Fruit fly (Drosophila melanogaster) whole organism, embryonic: ENCODE measurements around the gene RpL4.

Experiments used
- Atf6 ChIP-seq: fragments of 200-800 bp; sonication (Bioruptor generic); IDR thresholded peaks from 2 replicates; pipeline ENCODE4 v1.3.6; 2022; ENCODE audit warnings: missing biosample characterization, missing genetic modification characterization
- Bdp1 ChIP-seq: fragments of 200-800 bp; sonication (Bioruptor generic); optimal IDR thresholded peaks from 3 replicates; lab custom pipeline; 2016; ENCODE audit warnings: missing biosample characterization, missing genetic modification characterization
- CG10267 ChIP-seq: fragments of 200-800 bp; sonication (Bioruptor generic); optimal IDR thresholded peaks from 2 replicates; lab custom pipeline; 2018; ENCODE audit warnings: missing biosample characterization, mild to moderate bottlenecking, missing genetic modification characterization, moderate library complexity
- CG11093 ChIP-seq: fragments of 200-800 bp; sonication (Bioruptor generic); IDR thresholded peaks from 3 replicates; pipeline ENCODE4 v1.3.6; 2022; ENCODE audit warnings: missing biosample characterization, missing genetic modification characterization
- CG11456 ChIP-seq: fragments of 200-800 bp; sonication (Bioruptor generic); IDR thresholded peaks from 3 replicates; pipeline ENCODE4 v1.3.6; 2022; ENCODE audit warnings: missing biosample characterization, missing genetic modification characterization
- CG12769 ChIP-seq: fragments of 200-800 bp; sonication (Bioruptor generic); optimal IDR thresholded peaks from 2 replicates; lab custom pipeline; 2019; ENCODE audit warnings: missing biosample characterization, mild to moderate bottlenecking, missing genetic modification characterization, moderate library complexity
- CG13775 ChIP-seq: fragments of 200-800 bp; sonication (Bioruptor generic); optimal IDR thresholded peaks from 3 replicates; lab custom pipeline; 2017; ENCODE audit warnings: missing biosample characterization, mild to moderate bottlenecking, missing genetic modification characterization
- CG15514 ChIP-seq: fragments of 200-800 bp; sonication (Bioruptor generic); optimal IDR thresholded peaks from 3 replicates; lab custom pipeline; 2017; ENCODE audit warnings: missing biosample characterization, missing genetic modification characterization, mild to moderate bottlenecking, moderate library complexity, missing genetic modification reagents
- CG17361 ChIP-seq: fragments of 200-800 bp; sonication (Bioruptor generic); IDR thresholded peaks from 3 replicates; pipeline ENCODE4 v1.3.6; 2022; ENCODE audit warnings: missing biosample characterization, missing genetic modification characterization
- CG17912 ChIP-seq: fragments of 200-800 bp; sonication (Bioruptor generic); optimal IDR thresholded peaks from 2 replicates; lab custom pipeline; 2018; ENCODE audit warnings: missing biosample characterization, mild to moderate bottlenecking, missing genetic modification characterization
- CG2678 ChIP-seq: fragments of 200-800 bp; sonication (Bioruptor generic); optimal IDR thresholded peaks from 3 replicates; lab custom pipeline; 2019; ENCODE audit warnings: missing biosample characterization, mild to moderate bottlenecking, missing genetic modification characterization, moderate library complexity
- CG2875 ChIP-seq: fragments of 200-800 bp; sonication (Bioruptor generic); optimal IDR thresholded peaks from 2 replicates; lab custom pipeline; 2017; ENCODE audit warnings: missing biosample characterization, mild to moderate bottlenecking, missing genetic modification characterization, missing genetic modification reagents
- CG2889 ChIP-seq: fragments of 200-800 bp; sonication (Bioruptor generic); IDR thresholded peaks from 3 replicates; pipeline ENCODE4 v1.3.6; 2022; ENCODE audit warnings: missing biosample characterization, missing genetic modification characterization
- CG30020 ChIP-seq: fragments of 200-800 bp; optimal IDR thresholded peaks from 2 replicates; lab custom pipeline; 2019; ENCODE audit warnings: missing biosample characterization, mild to moderate bottlenecking, missing genetic modification characterization, moderate library complexity
- CG31441 ChIP-seq: fragments of 200-800 bp; sonication (Bioruptor generic); IDR thresholded peaks from 2 replicates; pipeline ENCODE4 v1.3.6; 2022; ENCODE audit warnings: missing biosample characterization, missing genetic modification characterization
- CG33557 ChIP-seq: fragments of 200-800 bp; sonication (Bioruptor generic); optimal IDR thresholded peaks from 2 replicates; lab custom pipeline; 2019; ENCODE audit warnings: missing biosample characterization, mild to moderate bottlenecking, missing genetic modification characterization, moderate library complexity
- CG3838 ChIP-seq: fragments of 200-800 bp; sonication (Bioruptor generic); optimal IDR thresholded peaks from 3 replicates; lab custom pipeline; 2016; ENCODE audit warnings: missing biosample characterization, missing genetic modification characterization
- CG6654 ChIP-seq: fragments of 200-800 bp; sonication (Bioruptor generic); optimal IDR thresholded peaks from 2 replicates; lab custom pipeline; 2017; ENCODE audit warnings: missing biosample characterization, mild to moderate bottlenecking, missing genetic modification characterization
- CG6765 ChIP-seq: fragments of 200-800 bp; sonication (Bioruptor generic); optimal IDR thresholded peaks from 3 replicates; lab custom pipeline; 2017; ENCODE audit warnings: missing biosample characterization, mild to moderate bottlenecking, missing genetic modification characterization
- CG6854 ChIP-seq: fragments of 200-800 bp; sonication (Bioruptor generic); optimal IDR thresholded peaks from 3 replicates; lab custom pipeline; 2017; ENCODE audit warnings: missing biosample characterization, mild to moderate bottlenecking, missing genetic modification characterization
- CG8388 ChIP-seq: fragments of 200-800 bp; sonication (Bioruptor generic); optimal IDR thresholded peaks from 2 replicates; lab custom pipeline; 2019; ENCODE audit warnings: missing biosample characterization, mild to moderate bottlenecking, missing genetic modification characterization, moderate library complexity
- D19B ChIP-seq: fragments of 200-800 bp; sonication (Bioruptor generic); optimal IDR thresholded peaks from 2 replicates; lab custom pipeline; 2017; ENCODE audit warnings: missing biosample characterization, mild to moderate bottlenecking, missing genetic modification characterization
- Dad ChIP-seq: fragments of 200-800 bp; sonication (Bioruptor generic); optimal IDR thresholded peaks from 3 replicates; lab custom pipeline; 2016; ENCODE audit warnings: missing biosample characterization, missing genetic modification characterization
- Eip74EF ChIP-seq, 2 experiments: fragments of 200-800 bp in 1 of 2; fragments of >200 bp in 1 of 2; sonication (Bioruptor generic) in 1 of 2; optimal IDR thresholded peaks; 2 replicates each; lab custom pipeline; 2017 to 2019; ENCODE audit warnings: missing biosample characterization in 2 of 2, missing genetic modification characterization in 2 of 2, mild to moderate bottlenecking in 1 of 2, moderate library complexity in 1 of 2
- HHEX ChIP-seq: fragments of 200-800 bp; sonication (Bioruptor generic); optimal IDR thresholded peaks from 3 replicates; lab custom pipeline; 2017; ENCODE audit warnings: missing biosample characterization, mild to moderate bottlenecking, missing genetic modification characterization, missing genetic modification reagents
- Hr39 ChIP-seq: fragments of >200 bp; optimal IDR thresholded peaks from 2 replicates; lab custom pipeline; 2017
- Mes4 ChIP-seq: fragments of 200-800 bp; sonication (Bioruptor generic); optimal IDR thresholded peaks from 2 replicates; lab custom pipeline; 2016; ENCODE audit warnings: missing biosample characterization, missing genetic modification characterization
- NC2α ChIP-seq: fragments of 200-800 bp; sonication (Bioruptor generic); optimal IDR thresholded peaks from 2 replicates; lab custom pipeline; 2016; ENCODE audit warnings: missing biosample characterization, missing genetic modification characterization
- Trl ChIP-seq, 3 experiments: fragments of >200 bp in 2 of 3; fragments of 200-800 bp in 1 of 3; sonication (Bioruptor generic) in 1 of 3; optimal IDR thresholded peaks; 2 replicates in 1 of 3; 3 replicates in 2 of 3; lab custom pipeline; 2016 to 2017; ENCODE audit warnings: missing biosample characterization in 1 of 3, missing genetic modification characterization in 1 of 3
- Usf ChIP-seq: fragments of 200-800 bp; sonication (Bioruptor generic); optimal IDR thresholded peaks from 2 replicates; lab custom pipeline; 2017; ENCODE audit warnings: missing genotype, missing biosample characterization, missing genetic modification characterization
- ac ChIP-seq: fragments of 200-800 bp; sonication (Bioruptor generic); optimal IDR thresholded peaks from 3 replicates; lab custom pipeline; 2017; ENCODE audit warnings: missing biosample characterization, mild to moderate bottlenecking, missing genetic modification characterization
- br ChIP-seq: fragments of >200 bp; optimal IDR thresholded peaks from 2 replicates; lab custom pipeline; 2017
- cg ChIP-seq: fragments of 200-800 bp; sonication (Bioruptor generic); optimal IDR thresholded peaks from 3 replicates; lab custom pipeline; 2019; ENCODE audit warnings: missing biosample characterization, mild to moderate bottlenecking, missing genetic modification characterization, moderate library complexity
- cwo ChIP-seq: fragments of 200-800 bp; sonication (Bioruptor generic); optimal IDR thresholded peaks from 3 replicates; lab custom pipeline; 2017; ENCODE audit warnings: missing biosample characterization, missing genetic modification characterization, mild to moderate bottlenecking, moderate library complexity, missing genetic modification reagents
- eyg ChIP-seq: fragments of 200-800 bp; sonication (Bioruptor generic); optimal IDR thresholded peaks from 3 replicates; lab custom pipeline; 2016; ENCODE audit warnings: missing biosample characterization, missing genetic modification characterization
- fd64A ChIP-seq: fragments of 200-800 bp; sonication (Bioruptor generic); optimal IDR thresholded peaks from 3 replicates; lab custom pipeline; 2018; ENCODE audit warnings: missing biosample characterization, mild to moderate bottlenecking, missing genetic modification characterization
- gem ChIP-seq: fragments of 200-800 bp; sonication (Bioruptor generic); optimal IDR thresholded peaks from 2 replicates; lab custom pipeline; 2019; ENCODE audit warnings: missing biosample characterization, mild to moderate bottlenecking, missing genetic modification characterization, moderate library complexity
- gro ChIP-seq: fragments of 200-800 bp; sonication (Bioruptor generic); optimal IDR thresholded peaks from 2 replicates; lab custom pipeline; 2016; ENCODE audit warnings: missing biosample characterization, missing genetic modification characterization
- ken ChIP-seq: fragments of 200-800 bp; sonication (Bioruptor generic); IDR thresholded peaks from 3 replicates; pipeline ENCODE4 v1.3.6; 2022; ENCODE audit warnings: missing biosample characterization, missing genetic modification characterization
- mirr ChIP-seq: fragments of 200-800 bp; sonication (Bioruptor generic); optimal IDR thresholded peaks from 3 replicates; lab custom pipeline; 2018; ENCODE audit warnings: missing biosample characterization, mild to moderate bottlenecking, missing genetic modification characterization
- oc ChIP-seq: fragments of 200-800 bp; sonication (Bioruptor generic); optimal IDR thresholded peaks from 2 replicates; lab custom pipeline; 2018; ENCODE audit warnings: missing biosample characterization, mild to moderate bottlenecking, missing genetic modification characterization, moderate library complexity
- p53 ChIP-seq: fragments of 200-800 bp; sonication (Bioruptor generic); optimal IDR thresholded peaks from 2 replicates; lab custom pipeline; 2016; ENCODE audit warnings: missing biosample characterization, missing genetic modification characterization
- row ChIP-seq: fragments of 200-800 bp; sonication (Bioruptor generic); IDR thresholded peaks from 3 replicates; pipeline ENCODE4 v1.3.6; 2022; ENCODE audit warnings: missing biosample characterization, missing genetic modification characterization
- run ChIP-seq: fragments of 200-800 bp; sonication (Bioruptor generic); optimal IDR thresholded peaks from 3 replicates; lab custom pipeline; 2018; ENCODE audit warnings: missing biosample characterization, mild to moderate bottlenecking, missing genetic modification characterization
- schlank ChIP-seq: fragments of 200-800 bp; sonication (Bioruptor generic); optimal IDR thresholded peaks from 2 replicates; lab custom pipeline; 2018; ENCODE audit warnings: missing biosample characterization, mild to moderate bottlenecking, missing genetic modification characterization
- sens ChIP-seq: fragments of 200-800 bp; sonication (Bioruptor generic); peaks from one replicate; lab custom pipeline; 2016; ENCODE audit warnings: missing biosample characterization, missing genetic modification characterization
- so ChIP-seq: fragments of 200-800 bp; sonication (Bioruptor generic); IDR thresholded peaks from 3 replicates; pipeline ENCODE4 v1.3.6; 2022; ENCODE audit warnings: missing biosample characterization, missing genetic modification characterization
- stwl ChIP-seq: fragments of 200-800 bp; sonication (Bioruptor generic); optimal IDR thresholded peaks from 3 replicates; lab custom pipeline; 2018; ENCODE audit warnings: missing biosample characterization, mild to moderate bottlenecking, missing genetic modification characterization, moderate library complexity
- unpg ChIP-seq: fragments of 200-800 bp; sonication (Bioruptor generic); optimal IDR thresholded peaks from 3 replicates; lab custom pipeline; 2018; ENCODE audit warnings: missing biosample characterization, mild to moderate bottlenecking, missing genetic modification characterization, moderate library complexity

Gene RpL4

DNA sequence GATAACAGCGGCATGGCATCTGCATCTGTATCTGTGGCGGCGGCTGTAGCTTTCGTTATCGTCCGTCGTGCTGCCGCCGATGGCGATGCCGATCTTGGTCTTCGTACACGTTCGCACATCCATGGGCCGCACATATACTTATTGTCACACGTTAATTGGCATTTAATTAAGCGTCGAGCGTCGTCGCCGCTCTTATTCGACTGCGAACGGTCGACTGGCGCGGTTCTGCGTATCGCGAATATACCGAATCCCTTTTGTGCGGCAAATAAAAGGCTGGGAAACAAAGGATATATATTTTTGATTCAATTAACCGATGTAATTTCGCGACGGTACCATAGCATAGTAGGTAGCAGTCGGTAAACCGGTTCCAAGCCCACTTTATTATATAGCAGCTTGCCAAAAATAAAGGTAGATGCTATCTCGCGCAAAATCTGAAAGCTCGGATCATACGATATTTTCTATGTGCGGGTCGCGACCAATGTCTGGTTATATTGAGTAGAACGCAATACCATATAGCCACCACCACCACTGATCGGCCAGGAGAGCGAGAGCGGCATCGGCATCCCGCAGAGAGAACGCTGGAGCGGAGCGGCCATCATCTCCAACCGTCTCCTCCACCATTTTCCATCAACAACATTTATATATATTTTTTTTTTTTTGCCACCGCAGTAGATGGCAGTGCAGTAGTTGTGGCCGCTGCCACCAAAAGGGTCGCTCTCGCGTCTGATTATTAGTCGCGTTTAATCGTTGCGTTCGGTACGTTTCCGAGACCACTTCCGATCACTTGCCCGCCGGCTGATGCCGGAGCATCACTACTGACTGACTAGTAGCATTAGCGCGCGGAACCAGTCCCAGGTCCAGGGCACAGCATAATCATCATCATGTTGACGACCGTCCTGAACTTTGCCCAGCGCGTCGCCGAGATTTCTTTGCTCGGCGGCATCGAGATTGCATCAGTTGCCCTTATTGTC is 2.7 kb downstream of the RpL4 start, which contains the start of gene mino (continued):
- no peak for TF ChIP-seq Dad (GFP tag; lab: Kevin White, UChicago)
- TF ChIP-seq CG30020 (tag; lab: Kevin White, UChicago), result no peak
- TF ChIP-seq run, result no peak
- TF ChIP-seq CG15514 (GFP tag; lab: Kevin White, UChicago), result peak; percentile 68
- TF ChIP-seq cg (GFP tag; lab: Kevin White, UChicago), result no peak
- TF ChIP-seq sens (GFP tag; lab: Kevin White, UChicago), result peak; percentile 45
- no peak for TF ChIP-seq CG11093 (GFP tag; lab: Robert Waterston, UW)
- TF ChIP-seq Atf6 (GFP tag; lab: Robert Waterston, UW), result no peak
- no peak for TF ChIP-seq CG10267 (tag; lab: Kevin White, UChicago)
- no peak for TF ChIP-seq Eip74EF (GFP tag; optimal IDR thresholded peaks at IDR 0.05; lab: Kevin White, UChicago)
- no peak for TF ChIP-seq row
- TF ChIP-seq CG11456, result no peak
- no peak for TF ChIP-seq CG31441 (GFP tag; lab: Robert Waterston, UW)
- TF ChIP-seq unpg (GFP tag; lab: Kevin White, UChicago), result no peak
- no peak for TF ChIP-seq Usf
- no peak for TF ChIP-seq CG6654 (GFP tag; lab: Kevin White, UChicago)
- TF ChIP-seq D19B, result no peak
- TF ChIP-seq so (GFP tag; lab: Robert Waterston, UW), result no peak
- no peak for TF ChIP-seq CG6854 (GFP tag; lab: Kevin White, UChicago)
- peak; percentile 38 for TF ChIP-seq CG6765 (GFP tag; lab: Kevin White, UChicago)
- peak; percentile 11 for TF ChIP-seq gro (GFP tag; lab: Kevin White, UChicago)
- TF ChIP-seq ken (GFP tag; lab: Robert Waterston, UW), result 0 out of 3 replicates have a peak, but pooled peaks have one; percentile 21
- no peak for TF ChIP-seq ac (GFP tag; lab: Kevin White, UChicago)
- peak; percentile 16 for TF ChIP-seq HHEX (GFP tag; lab: Kevin White, UChicago)
- TF ChIP-seq Hr39 (lab: Kevin White, UChicago), result no peak
- no peak for TF ChIP-seq CG2875 (GFP tag; lab: Kevin White, UChicago)
- peak; percentile 28 for TF ChIP-seq CG2678
- no peak for TF ChIP-seq CG2889 (GFP tag; lab: Robert Waterston, UW)
- peak; percentile 3 for TF ChIP-seq schlank
- no peak for TF ChIP-seq CG3838 (GFP tag; lab: Kevin White, UChicago)
- TF ChIP-seq CG13775 (GFP tag; lab: Kevin White, UChicago), result peak; percentile 20
- TF ChIP-seq mirr, result peak; percentile 15
- no peak for TF ChIP-seq CG17912
- no peak for TF ChIP-seq p53 (GFP tag; lab: Kevin White, UChicago)
- TF ChIP-seq NC2α, result no peak
- no peak for TF ChIP-seq CG17361
- peak; percentile 23 for TF ChIP-seq CG12769 (tag; lab: Kevin White, UChicago)
- TF ChIP-seq fd64A, result no peak
- TF ChIP-seq Mes4 (GFP tag; lab: Kevin White, UChicago), result no peak
- TF ChIP-seq br (lab: Kevin White, UChicago), result no peak
- TF ChIP-seq CG8388 (GFP tag; lab: Kevin White, UChicago), result no peak
- no peak for TF ChIP-seq stwl (tag; lab: Kevin White, UChicago)
- no peak for TF ChIP-seq oc
- no peak for TF ChIP-seq CG33557 (GFP tag; lab: Kevin White, UChicago)
- no peak for TF ChIP-seq eyg
- peak; percentile 20 for TF ChIP-seq cwo (GFP tag; lab: Kevin White, UChicago)
- TF ChIP-seq Bdp1 (GFP tag; lab: Kevin White, UChicago), result no peak
- no peak for TF ChIP-seq gem (tag; lab: Kevin White, UChicago)
- peak in 1 of 2 experiments; percentile 62 for TF ChIP-seq Trl (optimal IDR thresholded peaks at IDR 0.05; lab: Kevin White, UChicago)
- no peak for TF ChIP-seq Trl (GFP tag; optimal IDR thresholded peaks at IDR 0.05; lab: Kevin White, UChicago)
